Fruit fly (Drosophila melanogaster): ENCODE measurements around the gene CG4887.

The CG4887 gene

DNA sequence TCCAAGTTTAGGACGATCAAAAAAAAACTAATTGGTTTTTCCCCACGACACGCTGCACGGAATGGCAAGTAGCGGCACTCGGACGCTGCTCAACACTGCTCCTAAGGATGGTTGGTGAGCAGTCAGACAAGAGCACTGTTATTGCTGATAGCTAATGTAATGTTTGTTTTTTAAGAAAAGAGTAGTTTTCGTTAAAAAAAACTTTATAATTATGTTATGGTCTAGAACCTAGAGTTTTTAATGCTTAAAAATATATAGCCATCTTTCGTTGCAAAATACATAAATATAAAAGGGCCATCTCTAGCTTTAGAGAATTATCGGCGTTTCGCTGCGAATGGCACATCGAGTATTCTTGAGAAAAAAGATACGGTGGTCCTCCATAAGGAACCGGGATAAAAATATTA is at the start of gene CG4887, which contains the start of gene Charon:
Gene CG4887, plus strand, starts transcription at position 306 of the 404 bp plus-strand sequence.
Gene Charon, minus strand, starts transcription at position 102 of the 404 bp plus-strand sequence.
- TF ChIP-seq noc (tag; optimal IDR thresholded peaks at IDR 0.05), result no peak

DNA sequence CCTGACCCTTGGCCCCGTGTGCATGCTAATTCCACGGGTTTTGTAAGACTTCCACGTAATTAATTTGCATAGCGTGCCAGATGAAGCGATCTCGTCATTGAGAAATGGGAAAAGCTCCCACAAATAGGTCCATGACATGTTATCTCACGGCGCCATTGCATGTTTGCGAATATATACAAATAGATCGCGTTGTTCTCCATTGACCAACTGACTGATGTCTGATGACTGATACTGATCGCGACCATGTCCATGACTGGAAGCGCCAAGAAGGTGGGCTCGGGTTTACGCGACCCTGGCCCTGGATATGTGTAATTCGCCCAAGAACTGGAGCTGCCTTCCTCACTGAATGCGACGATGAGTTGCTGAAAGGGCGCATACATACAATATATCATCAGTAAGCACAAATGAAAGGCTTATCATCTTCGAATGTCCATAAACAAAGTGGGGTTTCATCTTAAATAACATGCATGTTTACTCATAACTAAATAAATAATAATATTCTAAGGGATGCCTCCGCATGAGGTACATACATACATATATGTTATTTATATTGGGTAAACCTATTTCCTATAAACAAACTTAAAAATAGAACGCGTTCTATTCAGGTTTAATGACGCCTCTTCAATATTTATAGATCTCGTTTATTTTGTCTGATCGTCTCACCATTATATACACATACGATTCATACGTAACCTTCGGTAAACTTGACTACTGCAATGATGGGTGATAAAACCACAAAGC is 49.6 kb upstream of the CG4887 start:
- no peak for TF ChIP-seq noc (tag; optimal IDR thresholded peaks at IDR 0.05)

DNA sequence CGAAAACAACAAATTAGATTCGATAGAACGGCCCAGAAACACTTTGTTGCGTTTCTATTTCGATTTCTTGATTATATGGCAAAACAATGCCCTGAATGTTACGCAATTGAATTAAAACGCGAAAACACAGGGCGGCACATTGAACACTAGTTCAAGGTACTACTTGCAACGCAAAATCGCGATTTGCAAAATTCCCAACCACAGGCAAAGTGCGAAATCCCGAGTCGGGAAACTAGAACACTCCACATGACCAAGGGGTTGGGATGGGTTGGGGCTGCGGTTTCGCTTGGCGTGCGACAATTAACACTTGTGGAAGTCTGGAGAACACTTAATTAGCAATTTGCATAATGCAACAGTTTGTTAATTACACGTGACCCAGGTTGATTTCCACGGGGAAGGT is 48.5 kb upstream of the CG4887 start:
- TF ChIP-seq noc (tag; optimal IDR thresholded peaks at IDR 0.05), result no peak

DNA sequence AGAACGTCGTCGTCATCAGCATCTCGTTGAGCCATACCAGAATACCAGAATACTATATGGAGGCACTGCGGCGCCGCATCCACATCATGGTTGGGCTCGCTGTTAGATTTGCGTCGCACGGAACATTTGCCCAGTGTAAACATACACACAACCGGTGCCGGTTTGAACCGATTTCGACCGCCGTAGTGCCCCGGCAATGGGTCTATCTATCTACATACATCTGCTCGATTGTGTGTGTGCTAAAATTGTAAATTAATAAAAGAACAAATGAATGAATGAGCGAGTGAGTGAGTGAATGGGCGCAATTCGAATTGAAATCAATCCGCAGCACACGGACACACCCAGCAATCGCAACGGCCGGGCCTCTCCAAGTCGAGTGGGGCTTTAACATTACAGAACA is 47.4 kb upstream of the CG4887 start:
- no peak for TF ChIP-seq noc (tag; optimal IDR thresholded peaks at IDR 0.05)

DNA sequence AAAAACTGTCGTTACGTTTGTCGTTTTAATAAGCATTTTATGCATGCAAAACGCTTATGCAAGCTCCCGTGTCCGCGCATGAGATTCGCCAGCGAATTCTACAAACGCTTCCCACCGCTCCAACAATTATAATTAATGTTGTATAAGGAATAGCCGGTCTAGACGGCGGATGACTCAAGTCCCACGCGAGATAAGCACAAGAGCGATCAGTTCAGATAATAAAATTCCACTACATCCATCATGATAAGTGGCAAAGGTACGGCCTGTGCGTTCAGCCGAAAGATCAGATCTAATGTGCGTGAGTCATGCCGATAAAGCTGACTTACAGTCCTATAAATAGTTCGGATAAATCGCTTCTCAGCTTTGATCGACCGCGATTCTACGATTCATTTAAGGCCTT is 46.3 kb upstream of the CG4887 start:
- TF ChIP-seq noc (tag; optimal IDR thresholded peaks at IDR 0.05), result no peak

DNA sequence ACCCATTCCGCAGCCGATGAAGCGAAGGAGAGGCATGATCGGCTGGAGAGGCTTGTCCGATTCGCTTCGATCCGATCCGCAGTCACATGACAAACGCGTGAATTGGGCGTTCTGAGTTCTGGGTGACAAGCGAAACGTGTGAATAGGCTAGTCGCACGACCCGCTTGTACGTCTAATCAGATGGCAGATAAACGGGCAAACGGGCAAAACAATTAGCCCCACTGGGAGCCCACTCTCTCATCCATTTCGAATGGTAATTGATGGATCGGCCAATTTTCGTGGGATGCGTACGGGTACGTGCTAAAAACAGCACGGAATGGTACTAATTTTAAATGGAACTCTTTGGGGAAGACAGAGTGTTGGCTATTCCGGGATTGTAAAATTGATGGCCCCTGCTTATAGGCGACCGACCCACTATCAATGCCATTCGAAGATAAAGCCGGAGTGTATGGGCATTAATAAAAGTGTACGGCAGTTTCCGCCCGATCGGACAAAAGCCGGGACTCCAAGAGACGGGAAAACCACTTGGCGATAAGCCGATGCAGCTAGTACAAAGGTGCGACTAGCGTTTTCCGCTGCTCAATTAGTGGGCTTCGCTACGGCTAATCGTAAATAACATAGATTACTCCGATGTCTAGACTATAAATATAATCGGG is 45.2 kb upstream of the CG4887 start:
- TF ChIP-seq noc (tag; optimal IDR thresholded peaks at IDR 0.05), result peak; percentile 58

DNA sequence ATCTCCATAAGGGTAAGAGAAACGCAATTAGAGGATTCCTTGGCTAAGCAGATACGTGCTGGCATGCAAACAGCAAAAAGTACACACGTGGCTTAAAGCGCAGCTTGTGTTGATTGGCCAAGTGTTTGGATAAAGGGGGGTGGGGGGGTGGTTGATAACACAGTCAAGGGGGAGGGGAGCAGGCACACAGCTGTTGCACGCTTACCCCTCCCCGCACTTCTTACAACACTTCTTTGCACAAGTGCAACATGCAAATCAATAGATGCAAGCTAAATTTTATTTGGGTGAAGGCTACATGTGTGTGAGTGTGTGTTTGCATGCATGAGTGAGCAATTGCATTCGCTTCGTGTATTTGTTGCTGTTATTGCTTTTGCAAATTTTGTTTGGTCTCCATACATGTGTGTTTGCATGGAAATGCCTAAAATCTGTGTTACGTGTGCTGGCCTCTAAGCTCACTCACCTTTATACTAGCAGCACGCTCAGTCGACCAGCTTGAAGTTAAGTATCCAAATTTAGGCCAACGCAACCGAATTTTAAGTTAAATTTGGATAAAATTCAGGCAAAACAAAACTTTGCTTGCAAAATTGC is 44.4 kb upstream of the CG4887 start:
- no peak for TF ChIP-seq noc (tag; optimal IDR thresholded peaks at IDR 0.05)

DNA sequence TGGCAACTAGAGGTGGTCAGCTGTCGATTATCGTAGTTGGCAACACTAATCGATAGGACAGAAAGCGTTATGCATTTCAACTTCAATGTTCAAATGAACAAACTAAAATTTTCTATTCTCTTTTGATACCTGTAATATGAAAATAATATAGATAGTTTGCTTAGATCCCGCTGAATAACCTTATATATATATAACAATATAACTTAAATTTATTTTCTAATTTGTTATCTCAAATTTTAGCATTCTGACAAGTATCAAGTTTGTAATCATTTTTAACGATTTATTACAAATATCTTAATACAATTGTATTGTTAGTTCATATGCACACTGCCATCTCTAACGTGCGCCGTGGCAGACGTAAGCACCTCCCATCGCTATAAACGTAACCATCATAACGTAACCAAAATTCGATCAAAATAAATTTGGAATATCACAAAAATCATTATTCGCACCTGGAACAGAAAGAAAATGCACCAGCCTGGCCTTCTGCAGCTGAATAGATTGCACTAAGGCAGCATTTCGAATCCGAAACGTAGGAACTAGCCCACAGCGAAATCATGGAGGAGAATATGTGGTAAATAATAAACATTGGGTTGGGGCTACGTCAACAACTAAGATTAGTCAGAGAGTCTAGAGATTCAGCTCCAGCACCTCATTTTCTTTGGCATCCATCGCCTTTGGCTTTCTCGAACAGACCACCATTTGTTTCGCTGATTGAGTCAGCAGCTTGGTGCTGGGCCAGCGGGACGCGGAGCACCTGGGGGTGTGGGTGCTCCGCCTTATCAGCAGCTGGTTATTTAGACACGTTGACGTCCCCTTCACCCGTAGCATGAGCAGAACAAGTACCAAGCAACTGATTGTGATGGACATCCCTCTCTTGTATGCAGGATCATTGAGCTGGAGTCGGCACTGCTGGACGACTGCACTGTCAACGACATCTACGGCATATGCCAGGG is 43.6 kb upstream of the CG4887 start, which contains the start of the genes Pino and TBC1D23:
Gene Pino, minus strand, starts transcription at position 22 of the 956 bp plus-strand sequence.
Gene TBC1D23, plus strand, starts transcription at position 385 of the 956 bp plus-strand sequence.
- peak; percentile 63 for TF ChIP-seq noc (tag; optimal IDR thresholded peaks at IDR 0.05)

DNA sequence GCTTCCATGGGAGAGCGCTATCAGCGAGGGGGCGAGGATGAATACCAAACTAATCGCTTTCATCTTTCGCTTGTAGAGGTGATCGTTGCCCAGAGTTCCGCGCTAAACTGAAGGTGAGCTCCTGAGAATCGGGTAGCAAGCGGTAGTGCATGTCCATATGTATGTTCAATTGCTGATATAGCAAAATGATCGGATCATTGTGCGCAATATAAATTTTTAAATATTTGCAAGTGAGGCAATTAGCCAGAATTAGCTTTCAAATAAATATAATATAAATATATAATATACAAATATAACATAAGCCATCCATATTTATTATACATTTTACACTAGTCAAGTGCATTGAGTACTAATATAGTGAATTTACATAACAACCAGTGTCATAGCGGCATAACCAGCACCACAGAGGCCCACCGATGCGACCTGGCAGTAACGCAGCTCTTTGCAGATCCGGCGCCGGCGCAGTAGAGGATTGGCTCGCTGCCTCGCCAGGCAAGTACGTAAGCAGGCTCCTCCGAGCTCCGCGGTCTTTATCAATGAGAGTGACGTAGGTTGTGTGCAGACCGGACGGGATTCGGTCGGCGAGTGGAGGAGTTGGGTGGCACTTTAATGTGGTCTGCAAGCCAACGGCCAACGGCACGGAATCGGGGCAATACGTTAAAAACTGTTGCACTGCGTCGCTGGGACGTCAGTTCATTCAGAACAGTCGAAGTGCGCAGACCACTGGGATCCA is 38.6 kb upstream of the CG4887 start, which contains the start of the genes Iris and CG4577:
Gene Iris, minus strand, starts transcription at position 88 of the 733 bp plus-strand sequence.
Gene CG4577, plus strand, starts transcription at position 683 of the 733 bp plus-strand sequence.
- TF ChIP-seq noc (tag; optimal IDR thresholded peaks at IDR 0.05), result no peak

DNA sequence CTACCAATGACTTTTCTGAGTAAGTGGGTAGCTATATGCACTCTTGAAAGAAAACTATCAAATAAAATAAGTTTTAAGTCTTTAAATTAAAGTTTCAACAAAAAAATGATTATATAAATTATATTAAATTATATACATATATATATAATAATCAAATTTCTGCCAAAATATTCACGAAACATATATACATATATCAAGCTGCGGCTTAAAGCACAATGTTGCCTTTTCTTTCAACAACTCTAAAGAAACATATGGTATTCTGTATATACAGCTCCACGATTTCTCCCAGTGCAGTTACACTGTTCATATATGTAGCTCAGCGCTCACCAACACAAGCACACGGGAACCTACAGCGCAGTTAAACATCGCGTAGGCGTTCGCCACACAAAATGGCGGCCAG is 37.3 kb upstream of the CG4887 start:
- no peak for TF ChIP-seq noc (tag; optimal IDR thresholded peaks at IDR 0.05)

DNA sequence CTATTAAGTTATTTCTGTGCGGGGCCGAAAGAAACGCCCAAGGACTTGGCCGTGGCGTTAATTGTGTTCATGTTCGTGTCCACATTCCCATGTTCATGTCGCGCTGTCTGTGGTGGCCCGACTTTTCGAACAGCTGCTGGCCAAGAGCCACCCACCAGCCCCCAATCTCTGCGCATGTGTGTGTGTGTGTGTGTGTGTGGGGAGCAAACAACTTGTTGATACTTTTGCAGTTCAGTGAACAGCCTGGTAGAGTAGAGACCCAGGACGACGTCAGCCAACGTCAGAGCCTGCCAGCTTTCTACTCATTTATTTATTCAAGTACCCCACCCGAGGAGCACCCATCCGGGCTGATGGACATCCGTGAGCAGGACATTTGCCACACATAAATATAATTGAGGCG is 35.8 kb upstream of the CG4887 start:
- no peak for TF ChIP-seq noc (tag; optimal IDR thresholded peaks at IDR 0.05)

DNA sequence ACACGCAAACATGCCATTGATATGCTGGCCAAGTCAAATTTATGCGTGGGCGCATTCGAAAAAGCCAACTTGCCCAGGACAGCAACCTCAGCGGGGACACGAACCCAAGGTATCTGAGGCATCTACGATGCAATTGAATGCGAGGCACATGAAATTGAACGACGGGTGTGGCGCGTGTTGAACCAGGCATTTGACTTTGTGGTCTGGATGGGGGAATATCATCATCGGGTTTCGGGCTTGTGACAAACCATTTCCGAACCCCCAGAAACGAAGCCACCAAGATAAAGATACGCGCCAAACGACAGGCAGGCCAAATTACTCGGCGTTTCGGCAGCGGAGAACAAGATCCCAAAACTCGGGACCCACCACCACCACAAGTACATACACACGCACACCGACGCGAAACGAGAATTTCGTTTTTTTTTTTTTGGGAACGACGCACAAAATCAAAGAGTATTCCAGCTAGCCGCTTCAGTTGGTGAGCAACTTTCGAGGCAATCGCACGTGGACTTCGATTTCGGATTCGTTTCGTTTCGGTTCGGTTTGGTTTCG is 30.0 kb upstream of the CG4887 start, which contains the start of gene MFS3:
Gene MFS3, plus strand, starts transcription at position 472 of the 552 bp plus-strand sequence.
- TF ChIP-seq noc (tag; optimal IDR thresholded peaks at IDR 0.05), result no peak

DNA sequence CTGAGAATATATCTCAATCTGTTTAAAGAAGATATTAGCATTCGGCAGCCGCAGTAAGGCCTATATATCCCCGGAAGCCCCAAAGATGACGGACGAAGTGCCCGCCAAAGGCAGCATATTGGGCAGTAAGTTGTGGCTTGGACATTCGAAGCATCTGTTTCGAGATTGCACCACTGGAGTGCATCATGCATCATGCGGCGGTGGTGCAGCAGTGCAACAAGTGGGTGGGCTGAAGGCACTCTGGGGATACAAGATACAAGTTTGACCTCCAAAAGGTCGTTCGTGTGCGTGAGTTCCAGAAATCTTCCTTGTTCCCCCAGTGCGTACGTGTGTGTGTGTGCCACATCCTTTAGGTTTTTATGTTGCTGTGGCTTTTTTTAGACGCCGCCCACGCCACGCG is 29.5 kb upstream of the CG4887 start:
- TF ChIP-seq noc (tag; optimal IDR thresholded peaks at IDR 0.05), result no peak
